Worm (Caenorhabditis elegans) whole organism, L2 larva: ENCODE data around the gene nceh-1.

Experiments used
- blmp-1 ChIP-seq: sonication (generic microtip); optimal IDR thresholded peaks from 2 replicates; lab custom pipeline; 2017; ENCODE audit warnings: missing genetic modification characterization, mild to moderate bottlenecking, missing compliant biosample characterization, antibody characterized with exemption, moderate library complexity; ENCODE audit not compliant: insufficient read depth
- ceh-82 ChIP-seq: fragments of 150-350 bp; optimal IDR thresholded peaks from 2 replicates; lab custom pipeline; 2014; ENCODE audit warnings: missing biosample characterization, missing genetic modification characterization
- gmeb-1 ChIP-seq: fragments of 150-350 bp; optimal IDR thresholded peaks from 2 replicates; lab custom pipeline; 2014; ENCODE audit warnings: missing biosample characterization, missing genetic modification characterization
- lin-39 ChIP-seq: fragments of 150-350 bp; optimal IDR thresholded peaks from 2 replicates; lab custom pipeline; 2014; ENCODE audit warnings: missing biosample characterization, missing genetic modification reagents, missing genetic modification characterization
- mab-5 ChIP-seq: fragments of 150-350 bp; optimal IDR thresholded peaks from 2 replicates; lab custom pipeline; 2014; ENCODE audit warnings: missing biosample characterization, missing genetic modification characterization
- mdl-1 ChIP-seq, 2 experiments: fragments of 150-350 bp in 1 of 2; sonication (generic microtip) in 1 of 2; optimal IDR thresholded peaks; 2 replicates each; lab custom pipeline; 2017; ENCODE audit warnings: missing biosample characterization in 2 of 2, missing genetic modification characterization in 2 of 2
- nhr-11 ChIP-seq: fragments of 150-350 bp; optimal IDR thresholded peaks from 2 replicates; lab custom pipeline; 2014; ENCODE audit warnings: missing biosample characterization, missing genetic modification characterization
- nhr-12 ChIP-seq: fragments of 150-350 bp; optimal IDR thresholded peaks from 2 replicates; lab custom pipeline; 2014; ENCODE audit warnings: missing biosample characterization, missing genetic modification characterization
- nhr-237 ChIP-seq: fragments of 150-350 bp; optimal IDR thresholded peaks from 2 replicates; lab custom pipeline; 2014; ENCODE audit warnings: missing biosample characterization, missing genetic modification characterization
- nhr-25 ChIP-seq: fragments of 150-350 bp; sonication (generic microtip); optimal IDR thresholded peaks from 3 replicates; lab custom pipeline; 2014; ENCODE audit warnings: missing biosample characterization, missing genetic modification characterization
- nhr-6 ChIP-seq: fragments of 150-350 bp; optimal IDR thresholded peaks from 2 replicates; lab custom pipeline; 2014; ENCODE audit warnings: missing biosample characterization, missing genetic modification characterization
- unc-39 ChIP-seq: fragments of 150-350 bp; optimal IDR thresholded peaks from 2 replicates; lab custom pipeline; 2014; ENCODE audit warnings: missing biosample characterization, missing genetic modification characterization

DNA sequence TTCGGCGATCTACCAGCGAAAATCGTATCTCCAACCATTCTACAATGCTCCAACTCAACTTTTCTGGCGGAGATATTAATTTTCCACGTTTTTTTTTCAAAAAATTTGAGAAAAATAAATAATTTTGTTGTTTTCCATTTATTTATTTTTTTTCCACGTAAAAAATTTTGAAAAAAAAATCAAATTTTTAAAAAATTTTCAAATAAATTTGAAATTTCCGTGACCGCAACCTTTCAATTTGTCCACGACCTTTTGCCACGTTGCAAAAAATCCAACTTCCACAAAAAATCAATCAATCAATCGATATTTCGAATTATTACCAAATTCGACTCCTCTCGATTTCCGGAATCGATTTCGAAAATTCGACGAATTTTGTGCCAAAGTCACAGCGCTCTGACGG, 6.0 kb upstream of the nceh-1 start, which contains the start of gene Y43F8A.2:
- TF ChIP-seq unc-39 (tag; lab: Kevin White, UChicago) (no peak), blmp-1 (tag; lab: Kevin White, UChicago) (no peak), gmeb-1 (tag; lab: Kevin White, UChicago) (no peak), nhr-237 (tag; lab: Kevin White, UChicago) (no peak), lin-39 (no peak), mdl-1 (tag; optimal IDR thresholded peaks at IDR 0.05; lab: Kevin White, UChicago) (no peak), nhr-25 (no peak), nhr-11 (tag; lab: Kevin White, UChicago) (no peak), ceh-82 (tag; lab: Kevin White, UChicago) (no peak), nhr-12 (tag; lab: Kevin White, UChicago) (no peak), nhr-6 (tag; lab: Kevin White, UChicago) (no peak), mab-5 (tag; lab: Kevin White, UChicago) (no peak)
